Fruit fly (Drosophila melanogaster) whole organism, embryonic: Measurements from ENCODE around the gene CG31100.

Experiments used
- CG10274 ChIP-seq: fragments of 200-800 bp; sonication (Bioruptor generic); optimal IDR thresholded peaks from 3 replicates; lab custom pipeline; 2017; ENCODE audit warnings: missing biosample characterization, mild to moderate bottlenecking, missing genetic modification characterization
- CG10462 ChIP-seq: fragments of 200-800 bp; sonication (Bioruptor generic); optimal IDR thresholded peaks from 2 replicates; lab custom pipeline; 2016; ENCODE audit warnings: missing biosample characterization, missing genetic modification characterization
- CG10565 ChIP-seq: fragments of 200-800 bp; sonication (Bioruptor generic); optimal IDR thresholded peaks from 3 replicates; lab custom pipeline; 2016; ENCODE audit warnings: missing biosample characterization, mild to moderate bottlenecking, missing genetic modification characterization
- CG10959 ChIP-seq: fragments of 200-800 bp; sonication (Bioruptor generic); IDR thresholded peaks from 2 replicates; pipeline ENCODE4 v1.3.6; 2022; ENCODE audit warnings: missing biosample characterization, missing genetic modification characterization
- CG12744 ChIP-seq: fragments of 200-800 bp; sonication (Bioruptor generic); optimal IDR thresholded peaks from 2 replicates; lab custom pipeline; 2016; ENCODE audit warnings: missing biosample characterization, missing genetic modification characterization
- CG12769 ChIP-seq: fragments of 200-800 bp; sonication (Bioruptor generic); optimal IDR thresholded peaks from 2 replicates; lab custom pipeline; 2019; ENCODE audit warnings: missing biosample characterization, mild to moderate bottlenecking, missing genetic modification characterization, moderate library complexity
- CG15073 ChIP-seq: fragments of 200-800 bp; sonication (Bioruptor generic); optimal IDR thresholded peaks from 2 replicates; lab custom pipeline; 2016; ENCODE audit warnings: missing biosample characterization, missing genetic modification characterization
- CG17186 ChIP-seq: fragments of 200-800 bp; sonication (Bioruptor generic); optimal IDR thresholded peaks from 3 replicates; lab custom pipeline; 2017; ENCODE audit warnings: missing biosample characterization, missing genetic modification reagents, missing genetic modification characterization
- CG17359 ChIP-seq: fragments of 200-800 bp; sonication (Bioruptor generic); optimal IDR thresholded peaks from 3 replicates; lab custom pipeline; 2018; ENCODE audit warnings: missing biosample characterization, mild to moderate bottlenecking, missing genetic modification characterization, moderate library complexity
- CG2129 ChIP-seq: fragments of 200-800 bp; sonication (Bioruptor generic); IDR thresholded peaks from 2 replicates; pipeline ENCODE4 v1.3.6; 2022; ENCODE audit warnings: missing biosample characterization, missing genetic modification characterization; ENCODE audit not compliant: partially characterized antibody
- CG31441 ChIP-seq: fragments of 200-800 bp; sonication (Bioruptor generic); IDR thresholded peaks from 2 replicates; pipeline ENCODE4 v1.3.6; 2022; ENCODE audit warnings: missing biosample characterization, missing genetic modification characterization
- CG32772 ChIP-seq: fragments of 200-800 bp; sonication (Bioruptor generic); IDR thresholded peaks from 2 replicates; pipeline ENCODE4 v1.3.6; 2022; ENCODE audit warnings: missing biosample characterization, missing genetic modification characterization
- CG3407 ChIP-seq: fragments of 200-800 bp; sonication (Bioruptor generic); optimal IDR thresholded peaks from 2 replicates; lab custom pipeline; 2018; ENCODE audit warnings: missing biosample characterization, mild to moderate bottlenecking, missing genetic modification characterization
- CG34422 ChIP-seq: fragments of 200-800 bp; sonication (Bioruptor generic); IDR thresholded peaks from 3 replicates; pipeline ENCODE4 v1.3.6; 2022; ENCODE audit warnings: missing biosample characterization, missing genetic modification characterization
- CG5180 ChIP-seq: fragments of 200-800 bp; sonication (Bioruptor generic); optimal IDR thresholded peaks from 3 replicates; lab custom pipeline; 2017; ENCODE audit warnings: missing biosample characterization, missing genetic modification characterization, mild to moderate bottlenecking, moderate library complexity, missing genetic modification reagents
- CG7987 ChIP-seq: fragments of 200-800 bp; sonication (Bioruptor generic); optimal IDR thresholded peaks from 2 replicates; lab custom pipeline; 2018; ENCODE audit warnings: missing biosample characterization, mild to moderate bottlenecking, missing genetic modification characterization, moderate library complexity
- CG8290 ChIP-seq, 3 experiments: fragments of 200-800 bp; sonication (Bioruptor generic); optimal IDR thresholded peaks; 2 replicates each; lab custom pipeline; 2016 to 2019; ENCODE audit warnings: missing biosample characterization in 3 of 3, missing genetic modification characterization in 3 of 3, mild to moderate bottlenecking in 2 of 3, moderate library complexity in 1 of 3
- CG8765 ChIP-seq: fragments of 200-800 bp; sonication (Bioruptor generic); IDR thresholded peaks from 2 replicates; pipeline ENCODE4 v1.3.6; 2022; ENCODE audit warnings: missing biosample characterization, missing genetic modification characterization
- E2f2 ChIP-seq: fragments of 200-800 bp; sonication (Bioruptor generic); IDR thresholded peaks from 2 replicates; pipeline ENCODE4 v1.3.6; 2022; ENCODE audit warnings: missing biosample characterization, missing genetic modification characterization
- GATAe ChIP-seq: fragments of 200-800 bp; sonication (Bioruptor generic); conservative IDR thresholded peaks from 2 replicates; pipeline ENCODE4 v1.3.6; 2022; ENCODE audit warnings: missing biosample characterization, missing genetic modification characterization
- Max ChIP-seq: fragments of 200-800 bp; sonication (Bioruptor generic); optimal IDR thresholded peaks from 2 replicates; lab custom pipeline; 2016; ENCODE audit warnings: missing biosample characterization, mild to moderate bottlenecking, missing genetic modification characterization
- Nf-YA ChIP-seq: fragments of 200-800 bp; sonication (Bioruptor generic); IDR thresholded peaks from 2 replicates; pipeline ENCODE4 v1.3.6; 2022; ENCODE audit warnings: missing biosample characterization, missing genetic modification characterization
- Oli ChIP-seq: fragments of 200-800 bp; sonication (Bioruptor generic); optimal IDR thresholded peaks from 2 replicates; lab custom pipeline; 2018; ENCODE audit warnings: missing biosample characterization, mild to moderate bottlenecking, missing genetic modification characterization, moderate library complexity
- Optix ChIP-seq: fragments of 200-800 bp; sonication (Bioruptor generic); IDR thresholded peaks from 3 replicates; pipeline ENCODE4 v1.3.6; 2022; ENCODE audit warnings: missing biosample characterization, missing genetic modification characterization
- Poxn ChIP-seq: fragments of 200-800 bp; sonication (Bioruptor generic); IDR thresholded peaks from 2 replicates; pipeline ENCODE4 v1.3.6; 2022; ENCODE audit warnings: missing biosample characterization, missing genetic modification characterization
- Sin3A ChIP-seq: fragments of >200 bp; optimal IDR thresholded peaks from 2 replicates; lab custom pipeline; 2018
- Stat92E ChIP-seq, 3 experiments: fragments of >200 bp in 2 of 3; fragments of 200-800 bp in 1 of 3; sonication (Bioruptor generic) in 1 of 3; optimal IDR thresholded peaks; 2 replicates each; lab custom pipeline; 2017 to 2019; ENCODE audit warnings: missing biosample characterization in 3 of 3, missing genetic modification characterization in 3 of 3, mild to moderate bottlenecking in 1 of 3, moderate library complexity in 1 of 3
- Trl ChIP-seq, 3 experiments: fragments of >200 bp in 2 of 3; fragments of 200-800 bp in 1 of 3; sonication (Bioruptor generic) in 1 of 3; optimal IDR thresholded peaks; 2 replicates in 1 of 3; 3 replicates in 2 of 3; lab custom pipeline; 2016 to 2017; ENCODE audit warnings: missing biosample characterization in 1 of 3, missing genetic modification characterization in 1 of 3
- Xrp1 ChIP-seq: fragments of 200-800 bp; sonication (Bioruptor generic); IDR thresholded peaks from 2 replicates; pipeline ENCODE4 v1.3.6; 2022; ENCODE audit warnings: missing biosample characterization, missing genetic modification characterization
- YL-1 ChIP-seq: fragments of 200-800 bp; sonication (Bioruptor generic); optimal IDR thresholded peaks from 3 replicates; lab custom pipeline; 2017; ENCODE audit warnings: missing biosample characterization, mild to moderate bottlenecking, missing genetic modification characterization
- abd-A ChIP-seq: fragments of 200-800 bp; sonication (Bioruptor generic); optimal IDR thresholded peaks from 3 replicates; lab custom pipeline; 2019; ENCODE audit warnings: missing biosample characterization, mild to moderate bottlenecking, missing genetic modification characterization, moderate library complexity
- crc ChIP-seq: fragments of 200-800 bp; sonication (Bioruptor generic); optimal IDR thresholded peaks from 2 replicates; lab custom pipeline; 2016; ENCODE audit warnings: missing biosample characterization, missing genetic modification characterization
- dm ChIP-seq: fragments of 200-800 bp; sonication (Bioruptor generic); optimal IDR thresholded peaks from 3 replicates; lab custom pipeline; 2016; ENCODE audit warnings: missing biosample characterization, missing genetic modification characterization
- dmrt99B ChIP-seq: fragments of 200-800 bp; sonication (Bioruptor generic); optimal IDR thresholded peaks from 2 replicates; lab custom pipeline; 2018; ENCODE audit warnings: missing biosample characterization, mild to moderate bottlenecking, missing genetic modification characterization, moderate library complexity
- gce ChIP-seq: fragments of 200-800 bp; sonication (Bioruptor generic); IDR thresholded peaks from 3 replicates; pipeline ENCODE4 v1.3.6; 2022; ENCODE audit warnings: missing biosample characterization, missing genetic modification characterization
- hb ChIP-seq: fragments of 200-800 bp; sonication (Bioruptor generic); IDR thresholded peaks from 3 replicates; pipeline ENCODE4 v1.3.6; 2022; ENCODE audit warnings: missing biosample characterization, missing genetic modification characterization; ENCODE audit not compliant: partially characterized antibody
- ind ChIP-seq: fragments of 200-800 bp; sonication (Bioruptor generic); optimal IDR thresholded peaks from 3 replicates; lab custom pipeline; 2016; ENCODE audit warnings: missing biosample characterization, missing genetic modification characterization
- jing ChIP-seq: fragments of 200-800 bp; sonication (Bioruptor generic); optimal IDR thresholded peaks from 2 replicates; lab custom pipeline; 2018; ENCODE audit warnings: missing biosample characterization, mild to moderate bottlenecking, missing genetic modification characterization
- lab ChIP-seq: fragments of 200-800 bp; sonication (Bioruptor generic); optimal IDR thresholded peaks from 3 replicates; lab custom pipeline; 2017; ENCODE audit warnings: missing biosample characterization, missing genetic modification characterization, mild to moderate bottlenecking, moderate library complexity, missing genetic modification reagents
- lmd ChIP-seq: fragments of 200-800 bp; sonication (Bioruptor generic); IDR thresholded peaks from 2 replicates; pipeline ENCODE4 v1.3.6; 2022; ENCODE audit warnings: missing biosample characterization, missing genetic modification characterization
- lola ChIP-seq, 3 experiments: fragments of >200 bp in 2 of 3; fragments of 200-800 bp in 1 of 3; sonication (Bioruptor generic) in 1 of 3; optimal IDR thresholded peaks; 2 replicates each; lab custom pipeline; 2017 to 2019; ENCODE audit warnings: missing biosample characterization in 3 of 3, missing genetic modification characterization in 3 of 3, mild to moderate bottlenecking in 1 of 3, moderate library complexity in 1 of 3
- mld ChIP-seq: fragments of 200-800 bp; sonication (Bioruptor generic); IDR thresholded peaks from 3 replicates; pipeline ENCODE4 v1.3.6; 2022; ENCODE audit warnings: missing biosample characterization, missing genetic modification characterization; ENCODE audit not compliant: partially characterized antibody
- pzg ChIP-seq: fragments of 200-800 bp; sonication (Bioruptor generic); optimal IDR thresholded peaks from 3 replicates; lab custom pipeline; 2018; ENCODE audit warnings: missing biosample characterization, mild to moderate bottlenecking, missing genetic modification characterization, moderate library complexity
- repo ChIP-seq: fragments of 200-800 bp; sonication (Bioruptor generic); optimal IDR thresholded peaks from 2 replicates; lab custom pipeline; 2016; ENCODE audit warnings: missing biosample characterization, missing genetic modification characterization
- slou ChIP-seq: fragments of 200-800 bp; sonication (Bioruptor generic); optimal IDR thresholded peaks from 3 replicates; lab custom pipeline; 2016; ENCODE audit warnings: missing biosample characterization, missing genetic modification characterization
- sqz ChIP-seq: fragments of 200-800 bp; sonication (Bioruptor generic); optimal IDR thresholded peaks from 3 replicates; lab custom pipeline; 2018; ENCODE audit warnings: missing biosample characterization, mild to moderate bottlenecking, missing genetic modification characterization
- tgo ChIP-seq: fragments of 200-800 bp; sonication (Bioruptor generic); IDR thresholded peaks from 3 replicates; pipeline ENCODE4 v1.3.6; 2022; ENCODE audit warnings: missing biosample characterization, missing genetic modification characterization
- trh ChIP-seq: fragments of 200-800 bp; sonication (Bioruptor generic); optimal IDR thresholded peaks from 2 replicates; lab custom pipeline; 2016; ENCODE audit warnings: missing biosample characterization, missing genetic modification characterization
- tx ChIP-seq: fragments of 200-800 bp; sonication (Bioruptor generic); optimal IDR thresholded peaks from 2 replicates; lab custom pipeline; 2016; ENCODE audit warnings: missing biosample characterization, missing genetic modification characterization
- zfh2 ChIP-seq: fragments of 200-800 bp; sonication (Bioruptor generic); optimal IDR thresholded peaks from 2 replicates; lab custom pipeline; 2016; ENCODE audit warnings: missing biosample characterization, missing genetic modification characterization

CG31100 gene

dm6 chr3R:9038652-9039051 lies 35.2 kb upstream of the CG31100 start, which contains the start of gene hyx (continued):
- TF ChIP-seq sqz (no peak), GATAe (GFP tag; lab: Robert Waterston, UW) (no peak), repo (GFP tag; lab: Kevin White, UChicago) (no peak), CG5180 (GFP tag; lab: Kevin White, UChicago) (no peak), CG3407 (no peak), Max (GFP tag; lab: Kevin White, UChicago) (peak; percentile 17), gce (GFP tag; lab: Robert Waterston, UW) (no peak), mld (GFP tag; lab: Robert Waterston, UW) (0 out of 3 replicates have a peak, but pooled peaks have one; percentile 18), CG10959 (GFP tag; lab: Robert Waterston, UW) (no peak), Poxn (GFP tag; lab: Robert Waterston, UW) (no peak), CG31441 (GFP tag; lab: Robert Waterston, UW) (no peak), CG7987 (GFP tag; lab: Kevin White, UChicago) (peak; percentile 11), CG10565 (GFP tag; lab: Kevin White, UChicago) (no peak), dmrt99B (tag; lab: Kevin White, UChicago) (no peak), pzg (GFP tag; lab: Kevin White, UChicago) (peak; percentile 54), Optix (GFP tag; lab: Robert Waterston, UW) (no peak), crc (GFP tag; lab: Kevin White, UChicago) (no peak), CG17359 (peak; percentile 44), lmd (GFP tag; lab: Robert Waterston, UW) (no peak; the same call in 1 of the 2 replicates), Nf-YA (GFP tag; lab: Robert Waterston, UW) (no peak), CG8290 (GFP tag; optimal IDR thresholded peaks at IDR 0.05; lab: Kevin White, UChicago) (peak; percentile 27), CG8290 (tag; optimal IDR thresholded peaks at IDR 0.05; lab: Kevin White, UChicago) (peak in 1 of 2 experiments; percentile 86), Oli (tag; lab: Kevin White, UChicago) (no peak), CG10462 (GFP tag; lab: Kevin White, UChicago) (no peak), lola (GFP tag; optimal IDR thresholded peaks at IDR 0.05; lab: Kevin White, UChicago) (peak in 1 of 3 experiments; percentile 19), YL-1 (GFP tag; lab: Kevin White, UChicago) (no peak), CG15073 (no peak), E2f2 (GFP tag; lab: Robert Waterston, UW) (no peak), CG8765 (no peak), tgo (peak; percentile 56; the same call in 1 of the 3 replicates), ind (GFP tag; lab: Kevin White, UChicago) (peak; percentile 23), CG12769 (peak; percentile 61), slou (GFP tag; lab: Kevin White, UChicago) (no peak), CG34422 (GFP tag; lab: Robert Waterston, UW) (peak; percentile 65; the same call in 2 of the 3 replicates), lab (GFP tag; lab: Kevin White, UChicago) (peak; percentile 56), tx (GFP tag; lab: Kevin White, UChicago) (peak; percentile 14), CG17186 (GFP tag; lab: Kevin White, UChicago) (no peak), CG10274 (GFP tag; lab: Kevin White, UChicago) (no peak), CG32772 (GFP tag; lab: Robert Waterston, UW) (no peak), jing (GFP tag; lab: Kevin White, UChicago) (no peak), CG2129 (GFP tag; lab: Robert Waterston, UW) (peak; percentile 82), trh (no peak), abd-A (tag; lab: Kevin White, UChicago) (no peak), Xrp1 (no peak), Trl (optimal IDR thresholded peaks at IDR 0.05; lab: Kevin White, UChicago) (no peak), Trl (GFP tag; optimal IDR thresholded peaks at IDR 0.05; lab: Kevin White, UChicago) (peak; percentile 41), dm (peak; percentile 49), Sin3A (lab: Kevin White, UChicago) (no peak), CG12744 (GFP tag; lab: Kevin White, UChicago) (no peak), zfh2 (GFP tag; lab: Kevin White, UChicago) (peak; percentile 54), Stat92E (GFP tag; optimal IDR thresholded peaks at IDR 0.05; lab: Kevin White, UChicago) (no peak), hb (GFP tag; lab: Robert Waterston, UW) (peak; percentile 33; the same call in 1 of the 3 replicates)
